Worm (Caenorhabditis elegans) whole organism, L2 larva: ENCODE data around the gene ZK1098.3.

Experiments used
- ZK546.5 ChIP-seq: sonication (generic microtip); optimal IDR thresholded peaks from 2 replicates; lab custom pipeline; 2017; ENCODE audit warnings: missing biosample characterization, missing genetic modification characterization
- ama-1 ChIP-seq: fragments of 150-350 bp; optimal IDR thresholded peaks from 2 replicates; lab custom pipeline; 2018; ENCODE audit warnings: inconsistent platforms
- blmp-1 ChIP-seq: sonication (generic microtip); optimal IDR thresholded peaks from 2 replicates; lab custom pipeline; 2017; ENCODE audit warnings: missing genetic modification characterization, mild to moderate bottlenecking, missing compliant biosample characterization, antibody characterized with exemption, moderate library complexity; ENCODE audit not compliant: insufficient read depth
- mab-5 ChIP-seq: fragments of 150-350 bp; optimal IDR thresholded peaks from 2 replicates; lab custom pipeline; 2014; ENCODE audit warnings: missing biosample characterization, missing genetic modification characterization
- nhr-11 ChIP-seq: fragments of 150-350 bp; optimal IDR thresholded peaks from 2 replicates; lab custom pipeline; 2014; ENCODE audit warnings: missing biosample characterization, missing genetic modification characterization
- nhr-237 ChIP-seq: fragments of 150-350 bp; optimal IDR thresholded peaks from 2 replicates; lab custom pipeline; 2014; ENCODE audit warnings: missing biosample characterization, missing genetic modification characterization
- peb-1 ChIP-seq: fragments of 150-350 bp; optimal IDR thresholded peaks from 2 replicates; lab custom pipeline; 2014; ENCODE audit warnings: missing biosample characterization, missing genetic modification characterization
- unc-39 ChIP-seq: fragments of 150-350 bp; optimal IDR thresholded peaks from 2 replicates; lab custom pipeline; 2014; ENCODE audit warnings: missing biosample characterization, missing genetic modification characterization
- unc-62 ChIP-seq: fragments of 150-350 bp; optimal IDR thresholded peaks from 2 replicates; lab custom pipeline; 2014; ENCODE audit warnings: missing biosample characterization, missing genetic modification reagents, missing genetic modification characterization

- TF ChIP-seq unc-62 (GFP tag; lab: Kevin White, UChicago) (no peak), nhr-237 (tag; lab: Kevin White, UChicago) (no peak), peb-1 (no peak), blmp-1 (no peak), mab-5 (tag; lab: Kevin White, UChicago) (no peak), unc-39 (tag; lab: Kevin White, UChicago) (no peak), ZK546.5 (tag; lab: Kevin White, UChicago) (no peak), nhr-11 (no peak), ama-1 (lab: Kevin White, UChicago) (no peak)
These were observed 4.3 kb upstream of the ZK1098.3 start, which contains the start of gene eif-2Balpha for ce11 chrIII:9542816-9543215.
